Fruit fly (Drosophila melanogaster): Measurements from ENCODE around the gene mus312.
A peak's percentile ranks its signal among the peaks of the same experiment; 100 is the strongest.

mus312 gene

dm6 chr3L:7361095-7361522 is 32.2 kb downstream of the mus312 start (continued):
- TF ChIP-seq cg (GFP tag; optimal IDR thresholded peaks at IDR 0.05) (peak; percentile 86), CG2199 (GFP tag; IDR thresholded peaks at IDR 0.05) (peak; percentile 83), grn (GFP tag; optimal IDR thresholded peaks at IDR 0.05) (peak; percentile 94), pum (GFP tag; optimal IDR thresholded peaks at IDR 0.05) (no peak), CG6689 (GFP tag; IDR thresholded peaks at IDR 0.05) (no peak), ap (GFP tag; IDR thresholded peaks at IDR 0.05) (no peak), lmd (GFP tag; IDR thresholded peaks at IDR 0.05) (no peak), luna (GFP tag; optimal IDR thresholded peaks at IDR 0.05) (no peak), GATAe (GFP tag; conservative IDR thresholded peaks at IDR 0.05) (no peak), Eip74EF (GFP tag; optimal IDR thresholded peaks at IDR 0.05) (no peak), CG31441 (GFP tag; IDR thresholded peaks at IDR 0.05) (peak; percentile 39; the same call in 1 of the 2 replicates), B-H1 (GFP tag; IDR thresholded peaks at IDR 0.05) (no peak), sima (GFP tag; optimal IDR thresholded peaks at IDR 0.05) (no peak), slp2 (GFP tag; optimal IDR thresholded peaks at IDR 0.05) (no peak), CG6813 (GFP tag; optimal IDR thresholded peaks at IDR 0.05) (peak; percentile 18), vfl (GFP tag; optimal IDR thresholded peaks at IDR 0.05) (no peak), pita (GFP tag; optimal IDR thresholded peaks at IDR 0.05) (no peak), nerfin-1 (tag; optimal IDR thresholded peaks at IDR 0.05) (peak; percentile 53), CG13624 (GFP tag; optimal IDR thresholded peaks at IDR 0.05) (no peak), CG32532 (GFP tag; IDR thresholded peaks at IDR 0.05) (no peak), bcd (GFP tag; optimal IDR thresholded peaks at IDR 0.05) (no peak), phol (tag; optimal IDR thresholded peaks at IDR 0.05) (peak; percentile 41), otp (GFP tag; IDR thresholded peaks at IDR 0.05) (no peak), jing (GFP tag; optimal IDR thresholded peaks at IDR 0.05) (no peak), CG15696 (tag; optimal IDR thresholded peaks at IDR 0.05) (no peak), esg (GFP tag; conservative IDR thresholded peaks at IDR 0.05) (no peak), Sry-β (GFP tag; optimal IDR thresholded peaks at IDR 0.05) (no peak), CrebB (tag; optimal IDR thresholded peaks at IDR 0.05) (no peak), oc (tag; optimal IDR thresholded peaks at IDR 0.05) (peak; percentile 50), stc (GFP tag; IDR thresholded peaks at IDR 0.05) (peak; percentile 38; the same call in 1 of the 2 replicates), HmgD (GFP tag; optimal IDR thresholded peaks at IDR 0.05) (no peak), Dll (GFP tag; IDR thresholded peaks at IDR 0.05; ENCODE audit: partially characterized antibody) (no peak), sr (GFP tag; IDR thresholded peaks at IDR 0.05) (no peak), zen (tag; optimal IDR thresholded peaks at IDR 0.05) (no peak), CG15514 (GFP tag; optimal IDR thresholded peaks at IDR 0.05) (no peak), chn (GFP tag; optimal IDR thresholded peaks at IDR 0.05) (no peak), amos (GFP tag; IDR thresholded peaks at IDR 0.05; ENCODE audit: partially characterized antibody) (no peak), Lpt (GFP tag; optimal IDR thresholded peaks at IDR 0.05) (no peak), ems (GFP tag; optimal IDR thresholded peaks at IDR 0.05) (no peak), Med (GFP tag) (peak; percentile 75), CG10565 (GFP tag; optimal IDR thresholded peaks at IDR 0.05) (no peak), odd (GFP tag; optimal IDR thresholded peaks at IDR 0.05) (no peak), CG11247 (GFP tag; IDR thresholded peaks at IDR 0.05) (no peak), ci (GFP tag; IDR thresholded peaks at IDR 0.05) (peak; percentile 59; the same call in 2 of the 3 replicates), CG8944 (GFP tag; optimal IDR thresholded peaks at IDR 0.05) (no peak), Aef1 (GFP tag; IDR thresholded peaks at IDR 0.05) (no peak), CG16863 (GFP tag; optimal IDR thresholded peaks at IDR 0.05) (no peak), CG9797 (GFP tag; optimal IDR thresholded peaks at IDR 0.05) (no peak), Ada2b (GFP tag; IDR thresholded peaks at IDR 0.05) (no peak), vvl (GFP tag; IDR thresholded peaks at IDR 0.05) (peak; percentile 64; the same call in 1 of the 2 replicates), Gsc (GFP tag; IDR thresholded peaks at IDR 0.05) (no peak), CTCF (GFP tag; optimal IDR thresholded peaks at IDR 0.05) (peak; percentile 60), vnd (GFP tag; IDR thresholded peaks at IDR 0.05; ENCODE audit: partially characterized antibody) (no peak)

All from whole organism, embryonic.